Fruit fly (Drosophila melanogaster) whole organism, embryonic: ENCODE results near the gene CG14277.

ENCODE experiments used
- CG10147 ChIP-seq: fragments of 200-800 bp; sonication (Bioruptor generic); optimal IDR thresholded peaks from 2 replicates; lab custom pipeline; 2019; ENCODE audit warnings: missing biosample characterization, mild to moderate bottlenecking, missing genetic modification characterization, moderate library complexity
- CG10366 ChIP-seq: fragments of 200-800 bp; sonication (Bioruptor generic); IDR thresholded peaks from 2 replicates; pipeline ENCODE4 v1.3.6; 2022; ENCODE audit warnings: missing biosample characterization, missing genetic modification characterization
- CG10431 ChIP-seq: fragments of 200-800 bp; sonication (Bioruptor generic); optimal IDR thresholded peaks from 3 replicates; lab custom pipeline; 2018; ENCODE audit warnings: missing biosample characterization, mild to moderate bottlenecking, missing genetic modification characterization
- CG11085 ChIP-seq: fragments of 200-800 bp; sonication (Bioruptor generic); IDR thresholded peaks from 2 replicates; pipeline ENCODE4 v1.3.6; 2022; ENCODE audit warnings: missing biosample characterization, missing genetic modification characterization
- CG11398 ChIP-seq: fragments of 200-800 bp; sonication (Bioruptor generic); optimal IDR thresholded peaks from 2 replicates; lab custom pipeline; 2016; ENCODE audit warnings: missing biosample characterization, missing genetic modification characterization
- CG11723 ChIP-seq: fragments of 200-800 bp; sonication (Bioruptor generic); optimal IDR thresholded peaks from 2 replicates; lab custom pipeline; 2017; ENCODE audit warnings: missing biosample characterization, mild to moderate bottlenecking, missing genetic modification characterization
- CG17328 ChIP-seq: fragments of 200-800 bp; sonication (Bioruptor generic); IDR thresholded peaks from 2 replicates; pipeline ENCODE4 v1.3.6; 2022; ENCODE audit warnings: missing biosample characterization, missing genetic modification characterization
- CG17802 ChIP-seq: fragments of 200-800 bp; sonication (Bioruptor generic); optimal IDR thresholded peaks from 2 replicates; lab custom pipeline; 2018; ENCODE audit warnings: missing biosample characterization, mild to moderate bottlenecking, missing genetic modification characterization, moderate library complexity
- CG33557 ChIP-seq: fragments of 200-800 bp; sonication (Bioruptor generic); optimal IDR thresholded peaks from 2 replicates; lab custom pipeline; 2019; ENCODE audit warnings: missing biosample characterization, mild to moderate bottlenecking, missing genetic modification characterization, moderate library complexity
- CG34224 ChIP-seq: fragments of 200-800 bp; sonication (Bioruptor generic); IDR thresholded peaks from 3 replicates; pipeline ENCODE4 v1.3.6; 2022; ENCODE audit warnings: missing biosample characterization, missing genetic modification characterization; ENCODE audit not compliant: partially characterized antibody
- CG34422 ChIP-seq: fragments of 200-800 bp; sonication (Bioruptor generic); IDR thresholded peaks from 3 replicates; pipeline ENCODE4 v1.3.6; 2022; ENCODE audit warnings: missing biosample characterization, missing genetic modification characterization
- CG4282 ChIP-seq: fragments of 200-800 bp; sonication (Bioruptor generic); optimal IDR thresholded peaks from 2 replicates; lab custom pipeline; 2016; ENCODE audit warnings: missing biosample characterization, missing genetic modification characterization
- CG7928 ChIP-seq: fragments of 200-800 bp; sonication (Bioruptor generic); optimal IDR thresholded peaks from 2 replicates; lab custom pipeline; 2017; ENCODE audit warnings: missing biosample characterization, mild to moderate bottlenecking, missing genetic modification characterization
- CG7963 ChIP-seq: fragments of 200-800 bp; sonication (Bioruptor generic); IDR thresholded peaks from 3 replicates; pipeline ENCODE4 v1.3.6; 2022; ENCODE audit warnings: missing biosample characterization, missing genetic modification characterization; ENCODE audit not compliant: partially characterized antibody
- CHES-1-like ChIP-seq: fragments of 200-800 bp; sonication (Bioruptor generic); optimal IDR thresholded peaks from 2 replicates; lab custom pipeline; 2016; ENCODE audit warnings: missing biosample characterization, missing genetic modification characterization
- Camta ChIP-seq: fragments of 200-800 bp; sonication (Bioruptor generic); optimal IDR thresholded peaks from 2 replicates; lab custom pipeline; 2016; ENCODE audit warnings: missing biosample characterization, missing genetic modification characterization
- Fer1 ChIP-seq: fragments of 200-800 bp; sonication (Bioruptor generic); optimal IDR thresholded peaks from 2 replicates; lab custom pipeline; 2017; ENCODE audit warnings: missing biosample characterization, mild to moderate bottlenecking, missing genetic modification characterization
- HLH4C ChIP-seq: fragments of 200-800 bp; sonication (Bioruptor generic); IDR thresholded peaks from 3 replicates; pipeline ENCODE4 v1.3.6; 2022; ENCODE audit warnings: missing biosample characterization, missing genetic modification characterization; ENCODE audit not compliant: partially characterized antibody
- HLH54F ChIP-seq: fragments of 200-800 bp; sonication (Bioruptor generic); optimal IDR thresholded peaks from 3 replicates; lab custom pipeline; 2016; ENCODE audit warnings: missing biosample characterization, missing genetic modification characterization
- Kr ChIP-seq: fragments of 200-800 bp; sonication (Bioruptor generic); optimal IDR thresholded peaks from 2 replicates; lab custom pipeline; 2017; ENCODE audit warnings: missing biosample characterization, mild to moderate bottlenecking, missing genetic modification characterization
- Meics ChIP-seq: fragments of 200-800 bp; sonication (Bioruptor generic); optimal IDR thresholded peaks from 2 replicates; lab custom pipeline; 2017; ENCODE audit warnings: missing biosample characterization, mild to moderate bottlenecking, missing genetic modification characterization
- NC2α ChIP-seq: fragments of 200-800 bp; sonication (Bioruptor generic); optimal IDR thresholded peaks from 2 replicates; lab custom pipeline; 2016; ENCODE audit warnings: missing biosample characterization, missing genetic modification characterization
- Opbp ChIP-seq: fragments of 200-800 bp; sonication (Bioruptor generic); IDR thresholded peaks from 3 replicates; pipeline ENCODE4 v1.3.6; 2022; ENCODE audit warnings: missing biosample characterization, missing genetic modification characterization; ENCODE audit not compliant: partially characterized antibody
- Ptx1 ChIP-seq: fragments of 200-800 bp; sonication (Bioruptor generic); IDR thresholded peaks from 2 replicates; pipeline ENCODE4 v1.3.6; 2022; ENCODE audit warnings: missing biosample characterization, missing genetic modification characterization
- Rx ChIP-seq: fragments of 200-800 bp; sonication (Bioruptor generic); IDR thresholded peaks from 2 replicates; pipeline ENCODE4 v1.3.6; 2022; ENCODE audit warnings: missing biosample characterization, missing genetic modification characterization
- Sox100B ChIP-seq: fragments of 200-800 bp; sonication (Bioruptor generic); optimal IDR thresholded peaks from 3 replicates; lab custom pipeline; 2018; ENCODE audit warnings: missing biosample characterization, mild to moderate bottlenecking, missing genetic modification characterization
- Ssrp ChIP-seq: fragments of 200-800 bp; sonication (Bioruptor generic); optimal IDR thresholded peaks from 2 replicates; lab custom pipeline; 2018; ENCODE audit warnings: missing biosample characterization, mild to moderate bottlenecking, missing genetic modification characterization, moderate library complexity
- Trl ChIP-seq, 3 experiments: fragments of >200 bp in 2 of 3; fragments of 200-800 bp in 1 of 3; sonication (Bioruptor generic) in 1 of 3; optimal IDR thresholded peaks; 2 replicates in 1 of 3; 3 replicates in 2 of 3; lab custom pipeline; 2016 to 2017; ENCODE audit warnings: missing biosample characterization in 1 of 3, missing genetic modification characterization in 1 of 3
- amos ChIP-seq: fragments of 200-800 bp; sonication (Bioruptor generic); IDR thresholded peaks from 2 replicates; pipeline ENCODE4 v1.3.6; 2022; ENCODE audit warnings: missing biosample characterization, missing genetic modification characterization; ENCODE audit not compliant: partially characterized antibody
- ato ChIP-seq: fragments of 200-800 bp; sonication (Bioruptor generic); IDR thresholded peaks from 2 replicates; pipeline ENCODE4 v1.3.6; 2022; ENCODE audit warnings: missing biosample characterization, missing genetic modification characterization; ENCODE audit not compliant: partially characterized antibody
- dmrt11E ChIP-seq: fragments of 200-800 bp; sonication (Bioruptor generic); optimal IDR thresholded peaks from 3 replicates; lab custom pipeline; 2018; ENCODE audit warnings: missing biosample characterization, mild to moderate bottlenecking, missing genetic modification characterization, moderate library complexity
- dpn ChIP-seq, 2 experiments: fragments of 200-800 bp; sonication (Bioruptor generic); optimal IDR thresholded peaks; 3 replicates each; lab custom pipeline; 2016; ENCODE audit warnings: missing biosample characterization in 2 of 2, missing genetic modification characterization in 2 of 2
- exex ChIP-seq: fragments of 200-800 bp; sonication (Bioruptor generic); optimal IDR thresholded peaks from 4 replicates; lab custom pipeline; 2018; ENCODE audit warnings: missing biosample characterization, mild to moderate bottlenecking, missing genetic modification characterization, moderate library complexity
- eyg ChIP-seq: fragments of 200-800 bp; sonication (Bioruptor generic); optimal IDR thresholded peaks from 3 replicates; lab custom pipeline; 2016; ENCODE audit warnings: missing biosample characterization, missing genetic modification characterization
- gro ChIP-seq: fragments of 200-800 bp; sonication (Bioruptor generic); optimal IDR thresholded peaks from 2 replicates; lab custom pipeline; 2016; ENCODE audit warnings: missing biosample characterization, missing genetic modification characterization
- insv ChIP-seq, 2 experiments: fragments of 200-800 bp; sonication (Bioruptor generic); optimal IDR thresholded peaks; 3 replicates each; lab custom pipeline; 2016 to 2018; ENCODE audit warnings: missing biosample characterization in 2 of 2, missing genetic modification characterization in 2 of 2
- ken ChIP-seq: fragments of 200-800 bp; sonication (Bioruptor generic); IDR thresholded peaks from 3 replicates; pipeline ENCODE4 v1.3.6; 2022; ENCODE audit warnings: missing biosample characterization, missing genetic modification characterization
- klu ChIP-seq: fragments of 200-800 bp; sonication (Bioruptor generic); IDR thresholded peaks from 2 replicates; pipeline ENCODE4 v1.3.6; 2022; ENCODE audit warnings: missing biosample characterization, missing genetic modification characterization
- lov ChIP-seq, 2 experiments: fragments of 200-800 bp in 1 of 2; fragments of >200 bp in 1 of 2; sonication (Bioruptor generic) in 1 of 2; IDR thresholded peaks in 1 of 2; optimal IDR thresholded peaks in 1 of 2; 2 replicates in 1 of 2; 3 replicates in 1 of 2; pipeline versions ENCODE4 v1.3.6 to Lab custom; 2017 to 2022; ENCODE audit warnings: missing biosample characterization in 1 of 2, missing genetic modification characterization in 1 of 2
- nom ChIP-seq: fragments of 200-800 bp; sonication (Bioruptor generic); optimal IDR thresholded peaks from 2 replicates; lab custom pipeline; 2017; ENCODE audit warnings: missing biosample characterization, missing genetic modification characterization, mild to moderate bottlenecking, moderate library complexity, missing genetic modification reagents
- odd ChIP-seq: fragments of 200-800 bp; sonication (Bioruptor generic); optimal IDR thresholded peaks from 2 replicates; lab custom pipeline; 2017; ENCODE audit warnings: missing biosample characterization, mild to moderate bottlenecking, missing genetic modification characterization
- pnt ChIP-seq: fragments of 200-800 bp; sonication (Bioruptor generic); optimal IDR thresholded peaks from 3 replicates; lab custom pipeline; 2016; ENCODE audit warnings: missing biosample characterization, missing genetic modification characterization
- prd ChIP-seq, 3 experiments: fragments of >200 bp in 2 of 3; fragments of 200-800 bp in 1 of 3; sonication (Bioruptor generic) in 1 of 3; optimal IDR thresholded peaks in 2 of 3; IDR thresholded peaks in 1 of 3; 2 replicates in 2 of 3; 3 replicates in 1 of 3; pipeline versions ENCODE4 v1.3.6 to Lab custom; 2017 to 2022; ENCODE audit warnings: missing biosample characterization in 1 of 3, missing genetic modification characterization in 1 of 3
- ranshi ChIP-seq: fragments of 200-800 bp; sonication (Bioruptor generic); IDR thresholded peaks from 2 replicates; pipeline ENCODE4 v1.3.6; 2022; ENCODE audit warnings: missing biosample characterization, missing genetic modification characterization
- tin ChIP-seq: fragments of 200-800 bp; sonication (Bioruptor generic); optimal IDR thresholded peaks from 3 replicates; lab custom pipeline; 2016; ENCODE audit warnings: missing biosample characterization, missing genetic modification characterization
- tll ChIP-seq, 2 experiments: fragments of 200-800 bp in 1 of 2; fragments of >200 bp in 1 of 2; sonication (Bioruptor generic) in 1 of 2; optimal IDR thresholded peaks; 2 replicates each; lab custom pipeline; 2017 to 2019; ENCODE audit warnings: missing biosample characterization in 2 of 2, missing genetic modification characterization in 2 of 2, mild to moderate bottlenecking in 1 of 2, moderate library complexity in 1 of 2
- trem ChIP-seq: fragments of 200-800 bp; optimal IDR thresholded peaks from 3 replicates; lab custom pipeline; 2019; ENCODE audit warnings: missing biosample characterization, mild to moderate bottlenecking, missing genetic modification characterization, moderate library complexity

CG14277 gene

DNA sequence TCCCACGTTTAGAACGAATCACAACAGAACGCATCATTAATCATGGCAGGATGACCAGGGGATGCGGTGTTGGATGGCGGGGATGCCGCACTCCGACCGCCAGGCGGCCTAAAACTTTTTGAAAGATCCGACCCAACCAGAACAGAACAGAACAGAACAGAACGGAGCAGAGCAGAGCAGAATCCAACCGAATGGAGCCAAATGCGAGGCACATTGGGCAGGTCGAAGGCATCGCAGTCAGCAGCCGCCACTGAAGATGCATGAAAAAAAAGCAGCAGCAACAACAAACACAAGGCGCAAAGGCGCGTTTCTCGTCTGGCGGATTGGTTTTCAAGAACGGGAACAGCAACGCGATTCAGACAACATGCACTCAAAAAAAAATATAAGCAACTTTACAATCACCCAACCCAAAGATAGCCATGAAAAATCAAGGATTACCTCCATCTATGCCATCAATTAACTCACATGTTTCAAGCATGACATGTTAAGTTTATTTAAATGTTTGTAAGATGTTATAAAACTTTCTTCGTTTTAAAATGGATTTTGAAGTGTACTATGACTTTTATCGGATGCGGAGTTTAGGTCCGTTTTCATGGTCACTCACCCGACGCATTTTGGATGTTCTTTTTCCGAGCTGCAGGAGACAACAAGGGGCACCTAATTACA lies 37.2 kb downstream of the CG14277 start (continued):
- TF ChIP-seq prd (optimal IDR thresholded peaks at IDR 0.05; lab: Kevin White, UChicago) (no peak), prd (GFP tag; IDR thresholded peaks at IDR 0.05; lab: Robert Waterston, UW) (peak; percentile 82; the same call in 2 of the 3 replicates), CG33557 (GFP tag; lab: Kevin White, UChicago) (peak; percentile 88), tin (peak; percentile 67), ken (GFP tag; lab: Robert Waterston, UW) (peak; percentile 50; the same call in 1 of the 3 replicates), Ptx1 (GFP tag; lab: Robert Waterston, UW) (no peak), CHES-1-like (GFP tag; lab: Kevin White, UChicago) (peak; percentile 27), CG10147 (no peak), gro (peak; percentile 13), CG10431 (GFP tag; lab: Kevin White, UChicago) (peak; percentile 7), CG7928 (GFP tag; lab: Kevin White, UChicago) (no peak), insv (GFP tag; optimal IDR thresholded peaks at IDR 0.05; lab: Kevin White, UChicago) (no peak), lov (optimal IDR thresholded peaks at IDR 0.05; lab: Kevin White, UChicago) (no peak), lov (GFP tag; IDR thresholded peaks at IDR 0.05; lab: Robert Waterston, UW) (peak; percentile 71; the same call in 1 of the 3 replicates), ranshi (GFP tag; lab: Robert Waterston, UW) (0 out of 2 replicates have a peak, but pooled peaks have one; percentile 28), NC2α (GFP tag; lab: Kevin White, UChicago) (peak; percentile 31), CG17328 (GFP tag; lab: Robert Waterston, UW) (peak; percentile 82), CG4282 (GFP tag; lab: Kevin White, UChicago) (no peak), Sox100B (GFP tag; lab: Kevin White, UChicago) (peak; percentile 49), amos (GFP tag; lab: Robert Waterston, UW) (no peak), klu (GFP tag; lab: Robert Waterston, UW) (peak; percentile 18; the same call in 1 of the 2 replicates), dmrt11E (peak; percentile 95), Fer1 (GFP tag; lab: Kevin White, UChicago) (no peak), Meics (peak; percentile 4), Kr (GFP tag; lab: Kevin White, UChicago) (no peak), Opbp (no peak), Trl (optimal IDR thresholded peaks at IDR 0.05; lab: Kevin White, UChicago) (no peak), Trl (GFP tag; optimal IDR thresholded peaks at IDR 0.05; lab: Kevin White, UChicago) (peak; percentile 6), CG7963 (GFP tag; lab: Robert Waterston, UW) (no peak), Ssrp (tag; lab: Kevin White, UChicago) (peak; percentile 75), CG34422 (no peak), odd (GFP tag; lab: Kevin White, UChicago) (peak; percentile 33), CG34224 (GFP tag; lab: Robert Waterston, UW) (no peak), CG11723 (GFP tag; lab: Kevin White, UChicago) (peak; percentile 34), CG11398 (GFP tag; lab: Kevin White, UChicago) (no peak), CG11085 (GFP tag; lab: Robert Waterston, UW) (no peak), HLH4C (GFP tag; lab: Robert Waterston, UW) (no peak), trem (tag; lab: Kevin White, UChicago) (peak; percentile 82), nom (GFP tag; lab: Kevin White, UChicago) (peak; percentile 63), tll (GFP tag; optimal IDR thresholded peaks at IDR 0.05; lab: Kevin White, UChicago) (no peak), ato (GFP tag; lab: Robert Waterston, UW) (no peak), HLH54F (GFP tag; lab: Kevin White, UChicago) (peak; percentile 5), CG10366 (GFP tag; lab: Robert Waterston, UW) (peak; percentile 39), Rx (GFP tag; lab: Robert Waterston, UW) (peak; percentile 43), exex (no peak), dpn (GFP tag; optimal IDR thresholded peaks at IDR 0.05; lab: Kevin White, UChicago) (peak; percentile 40 to 62), eyg (GFP tag; lab: Kevin White, UChicago) (no peak), Camta (peak; percentile 60), pnt (peak; percentile 49), CG17802 (tag; lab: Kevin White, UChicago) (peak; percentile 33)
